Fruit fly (Drosophila melanogaster): ENCODE measurements around the gene Cpsf100.

DNA sequence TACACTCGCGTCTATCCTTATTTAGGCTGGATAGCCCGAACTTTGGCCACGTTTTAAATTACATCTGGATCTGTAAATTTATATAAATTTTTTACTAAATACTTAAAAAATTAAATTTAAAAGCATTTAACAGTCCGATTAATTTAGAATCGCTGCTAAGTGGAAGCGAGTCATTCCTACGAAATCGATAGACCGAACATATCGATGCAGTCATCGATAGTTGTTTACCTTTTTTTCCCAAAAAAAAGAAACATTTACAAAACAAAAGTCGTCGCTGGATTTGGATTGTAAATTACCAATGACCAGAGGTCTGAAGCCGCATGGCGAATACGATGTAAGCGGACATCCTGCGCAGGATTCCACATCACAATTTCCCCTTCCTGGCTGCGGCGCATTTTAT lies 21.3 kb downstream of the Cpsf100 start, which contains the start of gene Sirt7:
- TF ChIP-seq dmrt93B (GFP tag; optimal IDR thresholded peaks at IDR 0.05): no peak
- no peak for TF ChIP-seq h (GFP tag; optimal IDR thresholded peaks at IDR 0.05)
- no peak for TF ChIP-seq psq (GFP tag; optimal IDR thresholded peaks at IDR 0.05)
- TF ChIP-seq Hr83 (GFP tag; optimal IDR thresholded peaks at IDR 0.05; ENCODE audit: poor library complexity, severe bottlenecking): no peak
- no peak for TF ChIP-seq tai (GFP tag; optimal IDR thresholded peaks at IDR 0.05)
- no peak for TF ChIP-seq dl (GFP tag; optimal IDR thresholded peaks at IDR 0.05; ENCODE audit: insufficient read depth in 1 of 2, partially characterized antibody in 2 of 2)
- no peak for TF ChIP-seq Rel (GFP tag; optimal IDR thresholded peaks at IDR 0.05)
- no peak for TF ChIP-seq Rel (tag; optimal IDR thresholded peaks at IDR 0.05)
- TF ChIP-seq CG9705 (GFP tag; optimal IDR thresholded peaks at IDR 0.05): no peak
- TF ChIP-seq pan (optimal IDR thresholded peaks at IDR 0.05): no peak
- TF ChIP-seq usp (GFP tag; optimal IDR thresholded peaks at IDR 0.05): no peak
- TF ChIP-seq GATAd (GFP tag; optimal IDR thresholded peaks at IDR 0.05): no peak
- no peak for TF ChIP-seq dsf (GFP tag; optimal IDR thresholded peaks at IDR 0.05; ENCODE audit: borderline replicate concordance)
- no peak for TF ChIP-seq Hr78 (GFP tag; optimal IDR thresholded peaks at IDR 0.05)
- no peak for TF ChIP-seq Abd-B (GFP tag; optimal IDR thresholded peaks at IDR 0.05)
